Worm (Caenorhabditis elegans): ENCODE data around the gene lurp-1.

- TF ChIP-seq cog-1 (tag; optimal IDR thresholded peaks at IDR 0.05) (no peak), tab-1 (GFP tag; IDR thresholded peaks at IDR 0.05) (no peak), flt-1 (GFP tag; IDR thresholded peaks at IDR 0.05) (no peak), ztf-29 (GFP tag; IDR thresholded peaks at IDR 0.05) (no peak), ref-1 (GFP tag; conservative IDR thresholded peaks at IDR 0.05) (no peak)
Measured at ce11 chrII:10918293-10918756, 37.6 kb downstream of the lurp-1 start, which contains the start of gene tba-4.
